Worm (Caenorhabditis elegans) whole organism, L1 larva: ENCODE measurements around the gene aqp-11.

Experiments
- fos-1 ChIP-seq: fragments of 150-350 bp; optimal IDR thresholded peaks from 2 replicates; lab custom pipeline; 2014; ENCODE audit warnings: missing biosample characterization, missing genetic modification characterization
- lin-13 ChIP-seq: fragments of 150-350 bp; optimal IDR thresholded peaks from 2 replicates; lab custom pipeline; 2014; ENCODE audit warnings: missing biosample characterization, missing genetic modification reagents, missing genetic modification characterization
- nhr-28 ChIP-seq: fragments of 150-350 bp; optimal IDR thresholded peaks from 2 replicates; lab custom pipeline; 2014; ENCODE audit warnings: missing biosample characterization, missing genetic modification characterization
- pag-3 ChIP-seq: sonication (generic microtip); optimal IDR thresholded peaks from 2 replicates; lab custom pipeline; 2017; ENCODE audit warnings: missing genetic modification characterization, mild to moderate bottlenecking, missing compliant biosample characterization, antibody characterized with exemption, borderline replicate concordance; ENCODE audit not compliant: insufficient read depth

DNA sequence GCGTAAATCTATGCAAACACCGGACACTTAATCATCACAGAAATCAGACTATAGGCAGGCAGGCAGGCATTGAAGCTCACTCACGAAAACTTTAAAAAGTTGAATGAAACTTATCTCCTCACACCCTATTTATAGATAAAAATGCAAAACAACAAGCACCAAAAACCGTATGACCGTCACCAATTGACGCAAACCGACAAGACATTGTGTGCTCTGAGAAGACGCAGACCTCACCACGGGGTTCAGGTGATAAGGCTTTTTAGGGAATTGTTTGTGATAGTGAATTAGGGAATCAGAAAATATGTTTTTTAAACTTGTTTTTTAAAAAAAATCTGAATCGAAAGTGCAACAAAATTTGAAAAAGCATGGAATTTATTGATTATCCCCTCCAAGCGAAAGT lies 46.4 kb upstream of the aqp-11 start, which contains the start of gene T12D8.5:
- TF ChIP-seq fos-1 (no peak), pag-3 (tag; lab: Kevin White, UChicago) (no peak), nhr-28 (tag; lab: Kevin White, UChicago) (no peak), lin-13 (no peak)
